Fruit fly (Drosophila melanogaster) whole organism, embryonic: ENCODE measurements around the gene CG5921.

Experiments
- ATbp ChIP-seq: fragments of 200-800 bp; sonication (Bioruptor generic); optimal IDR thresholded peaks from 2 replicates; lab custom pipeline; 2017; ENCODE audit warnings: missing biosample characterization, mild to moderate bottlenecking, missing genetic modification characterization, missing genetic modification reagents
- B-H1 ChIP-seq: fragments of 200-800 bp; sonication (Bioruptor generic); IDR thresholded peaks from 3 replicates; pipeline ENCODE4 v1.3.6; 2022; ENCODE audit warnings: missing biosample characterization, missing genetic modification characterization
- CG10321 ChIP-seq: fragments of 200-800 bp; sonication (Bioruptor generic); IDR thresholded peaks from 2 replicates; pipeline ENCODE4 v1.3.6; 2022; ENCODE audit warnings: missing biosample characterization, missing genetic modification characterization
- CG11093 ChIP-seq: fragments of 200-800 bp; sonication (Bioruptor generic); IDR thresholded peaks from 3 replicates; pipeline ENCODE4 v1.3.6; 2022; ENCODE audit warnings: missing biosample characterization, missing genetic modification characterization
- CG11560 ChIP-seq: fragments of 200-800 bp; sonication (Bioruptor generic); IDR thresholded peaks from 3 replicates; pipeline ENCODE4 v1.3.6; 2022; ENCODE audit warnings: missing biosample characterization, missing genetic modification characterization
- CG13123 ChIP-seq: fragments of 200-800 bp; sonication (Bioruptor generic); optimal IDR thresholded peaks from 2 replicates; lab custom pipeline; 2016; ENCODE audit warnings: missing biosample characterization, missing genetic modification characterization
- CG14441 ChIP-seq: fragments of 200-800 bp; sonication (Bioruptor generic); IDR thresholded peaks from 2 replicates; pipeline ENCODE4 v1.3.6; 2022; ENCODE audit warnings: missing biosample characterization, missing genetic modification characterization
- CG15011 ChIP-seq: fragments of 200-800 bp; sonication (Bioruptor generic); optimal IDR thresholded peaks from 3 replicates; lab custom pipeline; 2018; ENCODE audit warnings: missing biosample characterization, mild to moderate bottlenecking, missing genetic modification characterization
- CG1603 ChIP-seq: fragments of 200-800 bp; sonication (Bioruptor generic); optimal IDR thresholded peaks from 2 replicates; lab custom pipeline; 2019; ENCODE audit warnings: missing biosample characterization, mild to moderate bottlenecking, missing genetic modification characterization, moderate library complexity
- CG17328 ChIP-seq: fragments of 200-800 bp; sonication (Bioruptor generic); IDR thresholded peaks from 2 replicates; pipeline ENCODE4 v1.3.6; 2022; ENCODE audit warnings: missing biosample characterization, missing genetic modification characterization
- CG17361 ChIP-seq: fragments of 200-800 bp; sonication (Bioruptor generic); IDR thresholded peaks from 3 replicates; pipeline ENCODE4 v1.3.6; 2022; ENCODE audit warnings: missing biosample characterization, missing genetic modification characterization
- CG17385 ChIP-seq: fragments of 200-800 bp; sonication (Bioruptor generic); optimal IDR thresholded peaks from 3 replicates; lab custom pipeline; 2018; ENCODE audit warnings: missing biosample characterization, mild to moderate bottlenecking, missing genetic modification characterization
- CG17568 ChIP-seq: fragments of 200-800 bp; sonication (Bioruptor generic); optimal IDR thresholded peaks from 2 replicates; lab custom pipeline; 2018; ENCODE audit warnings: missing biosample characterization, mild to moderate bottlenecking, missing genetic modification characterization, moderate library complexity
- CG17802 ChIP-seq: fragments of 200-800 bp; sonication (Bioruptor generic); optimal IDR thresholded peaks from 2 replicates; lab custom pipeline; 2018; ENCODE audit warnings: missing biosample characterization, mild to moderate bottlenecking, missing genetic modification characterization, moderate library complexity
- CG5180 ChIP-seq: fragments of 200-800 bp; sonication (Bioruptor generic); optimal IDR thresholded peaks from 3 replicates; lab custom pipeline; 2017; ENCODE audit warnings: missing biosample characterization, missing genetic modification characterization, mild to moderate bottlenecking, moderate library complexity, missing genetic modification reagents
- CG7357 ChIP-seq: fragments of 200-800 bp; sonication (Bioruptor generic); IDR thresholded peaks from 3 replicates; pipeline ENCODE4 v1.3.6; 2022; ENCODE audit warnings: missing biosample characterization, missing genetic modification characterization
- CG7372 ChIP-seq: fragments of 200-800 bp; sonication (Bioruptor generic); IDR thresholded peaks from 2 replicates; pipeline ENCODE4 v1.3.6; 2022; ENCODE audit warnings: missing biosample characterization, missing genetic modification characterization
- CG8089 ChIP-seq: fragments of 200-800 bp; sonication (Bioruptor generic); optimal IDR thresholded peaks from 3 replicates; lab custom pipeline; 2016; ENCODE audit warnings: missing biosample characterization, missing genetic modification characterization
- CG8388 ChIP-seq: fragments of 200-800 bp; sonication (Bioruptor generic); optimal IDR thresholded peaks from 2 replicates; lab custom pipeline; 2019; ENCODE audit warnings: missing biosample characterization, mild to moderate bottlenecking, missing genetic modification characterization, moderate library complexity
- CG8924 ChIP-seq: fragments of 200-800 bp; optimal IDR thresholded peaks from 3 replicates; lab custom pipeline; 2019; ENCODE audit warnings: missing biosample characterization, mild to moderate bottlenecking, missing genetic modification characterization, moderate library complexity
- CTCF ChIP-seq: fragments of 200-800 bp; sonication (Bioruptor generic); optimal IDR thresholded peaks from 2 replicates; lab custom pipeline; 2017; ENCODE audit warnings: missing biosample characterization, mild to moderate bottlenecking, missing genetic modification characterization, moderate library complexity
- H15 ChIP-seq: fragments of 200-800 bp; sonication (Bioruptor generic); IDR thresholded peaks from 3 replicates; pipeline ENCODE4 v1.3.6; 2022; ENCODE audit warnings: missing biosample characterization, missing genetic modification characterization
- HLHmδ ChIP-seq: fragments of 200-800 bp; sonication (Bioruptor generic); optimal IDR thresholded peaks from 2 replicates; lab custom pipeline; 2018; ENCODE audit warnings: missing biosample characterization, mild to moderate bottlenecking, missing genetic modification characterization, moderate library complexity
- HmgD ChIP-seq: fragments of 200-800 bp; sonication (Bioruptor generic); optimal IDR thresholded peaks from 3 replicates; lab custom pipeline; 2016; ENCODE audit warnings: missing biosample characterization, missing genetic modification characterization
- Hr3 ChIP-seq: fragments of 200-800 bp; sonication (Bioruptor generic); optimal IDR thresholded peaks from 3 replicates; lab custom pipeline; 2016; ENCODE audit warnings: missing biosample characterization, missing genetic modification characterization
- Lpt ChIP-seq: fragments of >200 bp; optimal IDR thresholded peaks from 2 replicates; lab custom pipeline; 2018; ENCODE audit warnings: missing biosample characterization, missing genetic modification characterization
- Mes4 ChIP-seq: fragments of 200-800 bp; sonication (Bioruptor generic); optimal IDR thresholded peaks from 2 replicates; lab custom pipeline; 2016; ENCODE audit warnings: missing biosample characterization, missing genetic modification characterization
- Poxn ChIP-seq: fragments of 200-800 bp; sonication (Bioruptor generic); IDR thresholded peaks from 2 replicates; pipeline ENCODE4 v1.3.6; 2022; ENCODE audit warnings: missing biosample characterization, missing genetic modification characterization
- Ptx1 ChIP-seq: fragments of 200-800 bp; sonication (Bioruptor generic); IDR thresholded peaks from 2 replicates; pipeline ENCODE4 v1.3.6; 2022; ENCODE audit warnings: missing biosample characterization, missing genetic modification characterization
- Sin3A ChIP-seq: fragments of >200 bp; optimal IDR thresholded peaks from 2 replicates; lab custom pipeline; 2018
- Sox102F ChIP-seq: fragments of 200-800 bp; sonication (Bioruptor generic); optimal IDR thresholded peaks from 2 replicates; lab custom pipeline; 2018; ENCODE audit warnings: missing biosample characterization, mild to moderate bottlenecking, missing genetic modification characterization, moderate library complexity
- TFAM ChIP-seq: fragments of 200-800 bp; sonication (Bioruptor generic); optimal IDR thresholded peaks from 2 replicates; lab custom pipeline; 2017; ENCODE audit warnings: missing biosample characterization, missing genetic modification characterization, inconsistent platforms
- Taf1 ChIP-seq: fragments of 200-800 bp; sonication (Bioruptor generic); IDR thresholded peaks from 2 replicates; pipeline ENCODE4 v1.3.6; 2022; ENCODE audit warnings: missing biosample characterization, missing genetic modification characterization
- Xbp1 ChIP-seq: fragments of 200-800 bp; sonication (Bioruptor generic); optimal IDR thresholded peaks from 3 replicates; lab custom pipeline; 2016; ENCODE audit warnings: missing biosample characterization, mild to moderate bottlenecking, missing genetic modification characterization
- bab2 ChIP-seq: fragments of 200-800 bp; sonication (Bioruptor generic); optimal IDR thresholded peaks from 2 replicates; lab custom pipeline; 2016; ENCODE audit warnings: missing biosample characterization, missing genetic modification characterization
- br ChIP-seq: fragments of >200 bp; optimal IDR thresholded peaks from 2 replicates; lab custom pipeline; 2017
- bsh ChIP-seq, 2 experiments: fragments of 200-800 bp; sonication (Bioruptor generic); optimal IDR thresholded peaks; 2 replicates each; lab custom pipeline; 2017 to 2018; ENCODE audit warnings: mild to moderate bottlenecking in 2 of 2, missing biosample characterization in 2 of 2, missing genetic modification characterization in 2 of 2, moderate library complexity in 1 of 2
- caup ChIP-seq: fragments of 200-800 bp; sonication (Bioruptor generic); optimal IDR thresholded peaks from 3 replicates; lab custom pipeline; 2017; ENCODE audit warnings: missing biosample characterization, mild to moderate bottlenecking, missing genetic modification characterization, moderate library complexity; ENCODE audit not compliant: severe bottlenecking
- cg ChIP-seq: fragments of 200-800 bp; sonication (Bioruptor generic); optimal IDR thresholded peaks from 3 replicates; lab custom pipeline; 2019; ENCODE audit warnings: missing biosample characterization, mild to moderate bottlenecking, missing genetic modification characterization, moderate library complexity
- chif ChIP-seq, 2 experiments: fragments of 200-800 bp; sonication (Bioruptor generic); optimal IDR thresholded peaks; 3 replicates each; lab custom pipeline; 2016; ENCODE audit warnings: missing biosample characterization in 2 of 2, missing genetic modification characterization in 2 of 2
- crc ChIP-seq: fragments of 200-800 bp; sonication (Bioruptor generic); optimal IDR thresholded peaks from 2 replicates; lab custom pipeline; 2016; ENCODE audit warnings: missing biosample characterization, missing genetic modification characterization
- dan ChIP-seq: fragments of 200-800 bp; sonication (Bioruptor generic); IDR thresholded peaks from 2 replicates; pipeline ENCODE4 v1.3.6; 2022; ENCODE audit warnings: missing biosample characterization, missing genetic modification characterization
- dysf ChIP-seq: fragments of 200-800 bp; sonication (Bioruptor generic); IDR thresholded peaks from 3 replicates; pipeline ENCODE4 v1.3.6; 2022; ENCODE audit warnings: missing biosample characterization, missing genetic modification characterization
- fru ChIP-seq: fragments of >200 bp; optimal IDR thresholded peaks from 2 replicates; lab custom pipeline; 2017
- gem ChIP-seq: fragments of 200-800 bp; sonication (Bioruptor generic); optimal IDR thresholded peaks from 2 replicates; lab custom pipeline; 2019; ENCODE audit warnings: missing biosample characterization, mild to moderate bottlenecking, missing genetic modification characterization, moderate library complexity
- gsb-n ChIP-seq: fragments of 200-800 bp; sonication (Bioruptor generic); optimal IDR thresholded peaks from 3 replicates; lab custom pipeline; 2018; ENCODE audit warnings: missing biosample characterization, mild to moderate bottlenecking, missing genetic modification characterization
- hkb ChIP-seq, 2 experiments: fragments of 200-800 bp in 1 of 2; fragments of >200 bp in 1 of 2; sonication (Bioruptor generic) in 1 of 2; IDR thresholded peaks in 1 of 2; optimal IDR thresholded peaks in 1 of 2; 2 replicates each; pipeline versions ENCODE4 v1.3.6 to Lab custom; 2017 to 2022; ENCODE audit warnings: missing biosample characterization in 1 of 2, missing genetic modification characterization in 1 of 2
- maf-S ChIP-seq: fragments of 200-800 bp; sonication (Bioruptor generic); optimal IDR thresholded peaks from 2 replicates; lab custom pipeline; 2016; ENCODE audit warnings: missing biosample characterization, missing genetic modification characterization
- nom ChIP-seq: fragments of 200-800 bp; sonication (Bioruptor generic); optimal IDR thresholded peaks from 2 replicates; lab custom pipeline; 2017; ENCODE audit warnings: missing biosample characterization, missing genetic modification characterization, mild to moderate bottlenecking, moderate library complexity, missing genetic modification reagents
- pan ChIP-seq, 4 experiments: fragments of >200 bp in 3 of 4; fragments of 200-800 bp in 1 of 4; sonication (Bioruptor generic) in 1 of 4; optimal IDR thresholded peaks in 3 of 4; IDR thresholded peaks in 1 of 4; 2 replicates each; pipeline versions ENCODE4 v1.3.6 to Lab custom; 2017 to 2022; ENCODE audit warnings: missing biosample characterization in 2 of 4, missing genetic modification characterization in 2 of 4, mixed read lengths in 1 of 4
- ro ChIP-seq: fragments of 200-800 bp; sonication (Bioruptor generic); IDR thresholded peaks from 2 replicates; pipeline ENCODE4 v1.3.6; 2022; ENCODE audit warnings: missing biosample characterization, missing genetic modification characterization
- row ChIP-seq: fragments of 200-800 bp; sonication (Bioruptor generic); IDR thresholded peaks from 3 replicates; pipeline ENCODE4 v1.3.6; 2022; ENCODE audit warnings: missing biosample characterization, missing genetic modification characterization
- sob ChIP-seq: fragments of 200-800 bp; sonication (Bioruptor generic); IDR thresholded peaks from 2 replicates; pipeline ENCODE4 v1.3.6; 2022; ENCODE audit warnings: missing biosample characterization, missing genetic modification characterization

CG5921 gene

dm6 chrX:6027846-6028245 lies 22.8 kb upstream of the CG5921 start (continued):
- TF ChIP-seq CG17568: no peak
- no peak for TF ChIP-seq caup (GFP tag; lab: Kevin White, UChicago)
- no peak for TF ChIP-seq crc
- TF ChIP-seq Xbp1: no peak
- TF ChIP-seq CG1603 (tag; lab: Kevin White, UChicago): no peak
- no peak for TF ChIP-seq fru (lab: Kevin White, UChicago)
- TF ChIP-seq CG17361 (GFP tag; lab: Robert Waterston, UW): no peak
- TF ChIP-seq CG8388 (GFP tag; lab: Kevin White, UChicago): peak; percentile 70
- TF ChIP-seq Hr3 (GFP tag; lab: Kevin White, UChicago): no peak
- TF ChIP-seq CG17385 (GFP tag; lab: Kevin White, UChicago): no peak
- TF ChIP-seq Sox102F (GFP tag; lab: Kevin White, UChicago): peak; percentile 0
- TF ChIP-seq CG8924 (tag; lab: Kevin White, UChicago): no peak
- no peak for TF ChIP-seq sob (GFP tag; lab: Robert Waterston, UW)
- peak; percentile 10 for TF ChIP-seq gem (tag; lab: Kevin White, UChicago)
- TF ChIP-seq nom: peak; percentile 38
- TF ChIP-seq cg (GFP tag; lab: Kevin White, UChicago): no peak
- TF ChIP-seq bsh (GFP tag; optimal IDR thresholded peaks at IDR 0.05; lab: Kevin White, UChicago): peak in 1 of 2 experiments; percentile 11
- TF ChIP-seq br (lab: Kevin White, UChicago): no peak
- TF ChIP-seq row (GFP tag; lab: Robert Waterston, UW): 0 out of 3 replicates have a peak, but pooled peaks have one; percentile 15
- TF ChIP-seq dysf: no peak
- TF ChIP-seq pan (optimal IDR thresholded peaks at IDR 0.05; lab: Kevin White, UChicago): no peak
- TF ChIP-seq pan (GFP tag; optimal IDR thresholded peaks at IDR 0.05 in 1 of 2, IDR thresholded peaks at IDR 0.05 in 1 of 2): peak in 1 of 2 experiments; percentile 25
- TF ChIP-seq hkb (optimal IDR thresholded peaks at IDR 0.05; lab: Kevin White, UChicago): no peak
- no peak for TF ChIP-seq hkb (GFP tag; IDR thresholded peaks at IDR 0.05; lab: Robert Waterston, UW)
- no peak for TF ChIP-seq HmgD (GFP tag; lab: Kevin White, UChicago)
- TF ChIP-seq CG7372 (GFP tag; lab: Robert Waterston, UW): no peak
- peak; percentile 11; the same call in 1 of the 3 replicates for TF ChIP-seq CG11093 (GFP tag; lab: Robert Waterston, UW)
- no peak for TF ChIP-seq CG14441 (GFP tag; lab: Robert Waterston, UW)
- no peak for TF ChIP-seq bab2 (GFP tag; lab: Kevin White, UChicago)
- TF ChIP-seq B-H1 (GFP tag; lab: Robert Waterston, UW): no peak
- TF ChIP-seq Poxn (GFP tag; lab: Robert Waterston, UW): no peak
- TF ChIP-seq Mes4: no peak
- TF ChIP-seq CG7357 (GFP tag; lab: Robert Waterston, UW): no peak
- 0 out of 2 replicates have a peak, but pooled peaks have one; percentile 15 for TF ChIP-seq Ptx1 (GFP tag; lab: Robert Waterston, UW)
- TF ChIP-seq CG17328 (GFP tag; lab: Robert Waterston, UW): no peak
- TF ChIP-seq Taf1 (GFP tag; lab: Robert Waterston, UW): no peak
- TF ChIP-seq CG17802 (tag; lab: Kevin White, UChicago): no peak
- TF ChIP-seq CTCF (GFP tag; lab: Kevin White, UChicago): no peak
- TF ChIP-seq Sin3A (lab: Kevin White, UChicago): no peak
- no peak for TF ChIP-seq CG11560 (tag; lab: Robert Waterston, UW)
- no peak for TF ChIP-seq ATbp (GFP tag; lab: Kevin White, UChicago)
- no peak for TF ChIP-seq maf-S (GFP tag; lab: Kevin White, UChicago)
- TF ChIP-seq dan (GFP tag; lab: Robert Waterston, UW): no peak
- no peak for TF ChIP-seq TFAM
- no peak for TF ChIP-seq gsb-n (tag; lab: Kevin White, UChicago)
- no peak for TF ChIP-seq chif (GFP tag; optimal IDR thresholded peaks at IDR 0.05; lab: Kevin White, UChicago)
- TF ChIP-seq H15 (GFP tag; lab: Robert Waterston, UW): no peak
- TF ChIP-seq ro (GFP tag; lab: Robert Waterston, UW): no peak
- no peak for TF ChIP-seq CG8089
- no peak for TF ChIP-seq CG10321 (GFP tag; lab: Robert Waterston, UW)
- TF ChIP-seq CG13123: no peak
- TF ChIP-seq CG15011 (GFP tag; lab: Kevin White, UChicago): no peak
- TF ChIP-seq Lpt: no peak
- no peak for TF ChIP-seq CG5180 (GFP tag; lab: Kevin White, UChicago)
- no peak for TF ChIP-seq HLHmδ
